Worm (Caenorhabditis elegans) whole organism, early embryonic: ENCODE results near the gene bar-1.

Experiments used
- B0310.2 ChIP-seq: sonication (generic microtip); optimal IDR thresholded peaks from 2 replicates; lab custom pipeline; 2016; ENCODE audit warnings: mild to moderate bottlenecking, missing genetic modification characterization, missing compliant biosample characterization
- F13C5.2 ChIP-seq: sonication (generic microtip); optimal IDR thresholded peaks from 2 replicates; lab custom pipeline; 2017; ENCODE audit warnings: mild to moderate bottlenecking, missing genetic modification characterization, inconsistent platforms, missing compliant biosample characterization
- aly-1 ChIP-seq: sonication (generic microtip); optimal IDR thresholded peaks from 2 replicates; lab custom pipeline; 2016; ENCODE audit warnings: missing genetic modification characterization, missing compliant biosample characterization
- ama-1 ChIP-seq: fragments of 150-350 bp; optimal IDR thresholded peaks from 2 replicates; lab custom pipeline; 2014
- ceh-13 ChIP-seq: fragments of 200-800 bp; sonication (Bioruptor generic); optimal IDR thresholded peaks from 2 replicates; lab custom pipeline; 2018; ENCODE audit warnings: mild to moderate bottlenecking, missing genetic modification characterization, missing compliant biosample characterization
- ceh-36 ChIP-seq: sonication (generic microtip); optimal IDR thresholded peaks from 2 replicates; lab custom pipeline; 2016; ENCODE audit warnings: missing genetic modification characterization, inconsistent platforms, missing compliant biosample characterization
- ets-7 ChIP-seq: sonication (generic microtip); optimal IDR thresholded peaks from 2 replicates; lab custom pipeline; 2016; ENCODE audit warnings: missing genotype, missing genetic modification characterization, missing compliant biosample characterization
- flt-1 ChIP-seq: fragments of 200-800 bp; sonication (Bioruptor generic); IDR thresholded peaks from 2 replicates; pipeline ENCODE4 v1.3.6; 2022; ENCODE audit warnings: missing genetic modification characterization, missing compliant biosample characterization
- hmbx-1 ChIP-seq: sonication (generic microtip); optimal IDR thresholded peaks from 2 replicates; lab custom pipeline; 2016; ENCODE audit warnings: mild to moderate bottlenecking, missing genetic modification characterization, missing compliant biosample characterization
- hmg-4 ChIP-seq: fragments of 200-800 bp; sonication (Bioruptor generic); optimal IDR thresholded peaks from 2 replicates; lab custom pipeline; 2018; ENCODE audit warnings: mild to moderate bottlenecking, missing genetic modification characterization, missing compliant biosample characterization
- hnd-1 ChIP-seq: sonication (generic microtip); optimal IDR thresholded peaks from 2 replicates; lab custom pipeline; 2016; ENCODE audit warnings: missing genetic modification characterization, missing compliant biosample characterization
- pes-1 ChIP-seq: fragments of 200-800 bp; sonication (Bioruptor generic); IDR thresholded peaks from 2 replicates; pipeline ENCODE4 v1.3.6; 2022; ENCODE audit warnings: missing genetic modification reagents, missing genetic modification characterization, missing compliant biosample characterization
- scrt-1 ChIP-seq: fragments of 200-800 bp; sonication (Bioruptor generic); IDR thresholded peaks from 2 replicates; pipeline ENCODE4 v1.3.6; 2022; ENCODE audit warnings: missing genetic modification characterization, missing compliant biosample characterization
- sea-1 ChIP-seq: fragments of 200-800 bp; sonication (Bioruptor generic); conservative IDR thresholded peaks from 2 replicates; pipeline ENCODE4 v1.3.6; 2022; ENCODE audit warnings: missing genetic modification characterization, missing compliant biosample characterization
- tbx-11 ChIP-seq: fragments of 200-800 bp; sonication (Bioruptor generic); IDR thresholded peaks from 2 replicates; pipeline ENCODE4 v1.3.6; 2022; ENCODE audit warnings: missing genetic modification characterization, missing compliant biosample characterization
- tbx-37 ChIP-seq: fragments of 200-800 bp; sonication (Bioruptor generic); conservative IDR thresholded peaks from 2 replicates; pipeline ENCODE4 v1.3.6; 2022; ENCODE audit warnings: missing genetic modification reagents, missing genetic modification characterization, missing compliant biosample characterization
- tra-4 ChIP-seq: sonication (generic microtip); optimal IDR thresholded peaks from 2 replicates; lab custom pipeline; 2017; ENCODE audit warnings: missing genetic modification characterization, missing compliant biosample characterization

The bar-1 gene

ce11 chrX:7128615-7129014 is 41.8 kb downstream of the bar-1 start:
- TF ChIP-seq aly-1 (tag; lab: Kevin White, UChicago) (no peak), tbx-37 (GFP tag; lab: Robert Waterston, UW) (no peak), sea-1 (GFP tag; lab: Robert Waterston, UW) (no peak), hmg-4 (GFP tag; lab: Kevin White, UChicago) (no peak), B0310.2 (tag; lab: Kevin White, UChicago) (no peak), scrt-1 (no peak), ceh-36 (no peak), flt-1 (GFP tag; lab: Robert Waterston, UW) (no peak), hnd-1 (tag; lab: Kevin White, UChicago) (no peak), ets-7 (no peak), F13C5.2 (tag; lab: Kevin White, UChicago) (no peak), ceh-13 (GFP tag; lab: Kevin White, UChicago) (no peak), pes-1 (no peak), tra-4 (no peak)

ce11 chrX:7126348-7126747 is 44.1 kb downstream of the bar-1 start, which contains the start of gene ist-1:
Gene ist-1, plus strand, starts transcription at chrX:7126648.
- TF ChIP-seq ceh-13 (GFP tag; lab: Kevin White, UChicago) (no peak), tbx-37 (GFP tag; lab: Robert Waterston, UW) (no peak), ets-7 (no peak), hnd-1 (tag; lab: Kevin White, UChicago) (no peak), ceh-36 (no peak), flt-1 (GFP tag; lab: Robert Waterston, UW) (no peak), hmg-4 (GFP tag; lab: Kevin White, UChicago) (no peak), F13C5.2 (tag; lab: Kevin White, UChicago) (no peak), tbx-11 (GFP tag; lab: Robert Waterston, UW) (no peak), aly-1 (tag; lab: Kevin White, UChicago) (no peak), scrt-1 (no peak), B0310.2 (tag; lab: Kevin White, UChicago) (no peak), tra-4 (no peak), pes-1 (no peak), ama-1 (lab: Kevin White, UChicago) (no peak), sea-1 (GFP tag; lab: Robert Waterston, UW) (no peak)

- TF ChIP-seq tra-4 (no peak), F13C5.2 (tag; lab: Kevin White, UChicago) (no peak), B0310.2 (tag; lab: Kevin White, UChicago) (no peak), pes-1 (no peak)
Measured at ce11 chrX:7125178-7125577, 45.2 kb downstream of the bar-1 start.

ce11 chrX:7124044-7124443 is 46.4 kb downstream of the bar-1 start:
- no peak for TF ChIP-seq ceh-13 (GFP tag; lab: Kevin White, UChicago)
- no peak for TF ChIP-seq tbx-11 (GFP tag; lab: Robert Waterston, UW)
- TF ChIP-seq pes-1, result no peak
- no peak for TF ChIP-seq hnd-1 (tag; lab: Kevin White, UChicago)
- no peak for TF ChIP-seq B0310.2 (tag; lab: Kevin White, UChicago)
- TF ChIP-seq aly-1 (tag; lab: Kevin White, UChicago), result no peak
- no peak for TF ChIP-seq flt-1 (GFP tag; lab: Robert Waterston, UW)
- no peak for TF ChIP-seq scrt-1
- TF ChIP-seq ets-7, result no peak
- no peak for TF ChIP-seq ama-1 (lab: Kevin White, UChicago)
- no peak for TF ChIP-seq F13C5.2 (tag; lab: Kevin White, UChicago)
- no peak for TF ChIP-seq hmbx-1
- no peak for TF ChIP-seq tbx-37 (GFP tag; lab: Robert Waterston, UW)
- TF ChIP-seq ceh-36, result no peak
- TF ChIP-seq hmg-4 (GFP tag; lab: Kevin White, UChicago), result no peak
- no peak for TF ChIP-seq sea-1 (GFP tag; lab: Robert Waterston, UW)
- TF ChIP-seq tra-4, result no peak

DNA sequence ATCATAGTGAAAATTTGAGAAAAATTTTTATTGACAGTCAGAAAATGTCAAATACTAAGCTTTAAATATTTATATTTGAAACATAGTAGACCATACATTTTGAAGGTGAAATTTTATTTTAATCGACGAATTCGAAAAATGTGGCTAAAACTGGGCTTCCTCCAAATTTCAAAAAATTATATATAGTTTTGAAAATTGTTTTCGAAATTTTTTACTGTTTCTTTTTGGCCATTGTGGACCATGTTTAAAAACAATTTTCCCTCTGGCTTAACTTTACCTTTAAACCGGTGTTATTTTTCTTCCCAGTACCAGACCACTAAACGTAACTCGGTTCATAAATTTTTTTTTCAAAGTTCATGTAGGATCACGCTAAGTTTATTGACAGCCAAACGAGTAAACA is 47.8 kb downstream of the bar-1 start:
- no peak for TF ChIP-seq aly-1 (tag; lab: Kevin White, UChicago)
- TF ChIP-seq flt-1 (GFP tag; lab: Robert Waterston, UW), result no peak
- no peak for TF ChIP-seq tbx-11 (GFP tag; lab: Robert Waterston, UW)
- no peak for TF ChIP-seq ets-7
- TF ChIP-seq tbx-37 (GFP tag; lab: Robert Waterston, UW), result no peak
- TF ChIP-seq tra-4, result no peak
- TF ChIP-seq hmg-4 (GFP tag; lab: Kevin White, UChicago), result no peak
- TF ChIP-seq pes-1, result no peak
- TF ChIP-seq ceh-13 (GFP tag; lab: Kevin White, UChicago), result no peak
- no peak for TF ChIP-seq ceh-36
- TF ChIP-seq F13C5.2 (tag; lab: Kevin White, UChicago), result no peak
- no peak for TF ChIP-seq hmbx-1
- TF ChIP-seq B0310.2 (tag; lab: Kevin White, UChicago), result no peak
- no peak for TF ChIP-seq scrt-1
- TF ChIP-seq hnd-1 (tag; lab: Kevin White, UChicago), result no peak
- no peak for TF ChIP-seq ama-1 (lab: Kevin White, UChicago)
- TF ChIP-seq sea-1 (GFP tag; lab: Robert Waterston, UW), result no peak

- TF ChIP-seq scrt-1, result no peak
- TF ChIP-seq tra-4, result no peak
- TF ChIP-seq aly-1 (tag; lab: Kevin White, UChicago), result no peak
- no peak for TF ChIP-seq tbx-37 (GFP tag; lab: Robert Waterston, UW)
- TF ChIP-seq tbx-11 (GFP tag; lab: Robert Waterston, UW), result no peak
- TF ChIP-seq flt-1 (GFP tag; lab: Robert Waterston, UW), result no peak
- no peak for TF ChIP-seq F13C5.2 (tag; lab: Kevin White, UChicago)
- no peak for TF ChIP-seq ama-1 (lab: Kevin White, UChicago)
- no peak for TF ChIP-seq hmbx-1
Measured at ce11 chrX:7116896-7117295, 53.5 kb downstream of the bar-1 start, which contains the start of gene hen-1. Gene hen-1, minus strand, starts transcription at chrX:7116996.
